Worm (Caenorhabditis elegans) whole organism, late embryonic: Measurements from ENCODE around the gene F08D12.15.

Experiments
- F13H6.1 ChIP-seq: sonication (generic microtip); optimal IDR thresholded peaks from 2 replicates; lab custom pipeline; 2016; ENCODE audit warnings: missing genetic modification characterization, missing compliant biosample characterization
- Y22D7AL.16 ChIP-seq: sonication (generic microtip); optimal IDR thresholded peaks from 2 replicates; lab custom pipeline; 2016; ENCODE audit warnings: missing genetic modification characterization, missing compliant biosample characterization
- ceh-14 ChIP-seq: sonication (generic microtip); optimal IDR thresholded peaks from 2 replicates; lab custom pipeline; 2016; ENCODE audit warnings: missing genotype, missing genetic modification characterization, missing compliant biosample characterization
- ceh-18 ChIP-seq: sonication (generic microtip); optimal IDR thresholded peaks from 2 replicates; lab custom pipeline; 2016; ENCODE audit warnings: missing genetic modification characterization, missing compliant biosample characterization
- ceh-22 ChIP-seq: sonication (generic microtip); optimal IDR thresholded peaks from 2 replicates; lab custom pipeline; 2017; ENCODE audit warnings: missing biosample characterization, missing genetic modification characterization
- ceh-31 ChIP-seq: sonication (generic microtip); optimal IDR thresholded peaks from 2 replicates; lab custom pipeline; 2016; ENCODE audit warnings: missing genetic modification characterization, missing compliant biosample characterization
- ceh-6 ChIP-seq: fragments of 200-800 bp; sonication (Bioruptor generic); optimal IDR thresholded peaks from 2 replicates; lab custom pipeline; 2018; ENCODE audit warnings: mild to moderate bottlenecking, missing genetic modification characterization, missing compliant biosample characterization
- dve-1 ChIP-seq: sonication (generic microtip); optimal IDR thresholded peaks from 2 replicates; lab custom pipeline; 2017; ENCODE audit warnings: antibody characterized with exemption, mild to moderate bottlenecking, missing genetic modification characterization, missing compliant biosample characterization
- fax-1 ChIP-seq: sonication (generic microtip); optimal IDR thresholded peaks from 2 replicates; lab custom pipeline; 2016; ENCODE audit warnings: missing genotype, missing genetic modification characterization, missing compliant biosample characterization
- gmeb-2 ChIP-seq: sonication (generic microtip); optimal IDR thresholded peaks from 2 replicates; lab custom pipeline; 2016; ENCODE audit warnings: missing genetic modification characterization, inconsistent platforms, missing compliant biosample characterization
- hlh-8 ChIP-seq: sonication (generic microtip); optimal IDR thresholded peaks from 2 replicates; lab custom pipeline; 2016; ENCODE audit warnings: missing genotype, missing genetic modification characterization, missing compliant biosample characterization
- lim-6 ChIP-seq: sonication (generic microtip); optimal IDR thresholded peaks from 2 replicates; lab custom pipeline; 2016; ENCODE audit warnings: missing genetic modification characterization, missing compliant biosample characterization
- mec-3 ChIP-seq: sonication (generic microtip); optimal IDR thresholded peaks from 2 replicates; lab custom pipeline; 2016; ENCODE audit warnings: borderline replicate concordance, missing genetic modification characterization, missing compliant biosample characterization
- nfya-1 ChIP-seq: sonication (generic microtip); optimal IDR thresholded peaks from 2 replicates; lab custom pipeline; 2017; ENCODE audit warnings: missing genetic modification characterization, mild to moderate bottlenecking, missing compliant biosample characterization, antibody characterized with exemption, moderate library complexity
- odd-2 ChIP-seq: sonication (generic microtip); optimal IDR thresholded peaks from 2 replicates; lab custom pipeline; 2017; ENCODE audit warnings: antibody characterized with exemption, mild to moderate bottlenecking, missing genetic modification characterization, missing compliant biosample characterization
- pha-2 ChIP-seq: sonication (generic microtip); optimal IDR thresholded peaks from 2 replicates; lab custom pipeline; 2017; ENCODE audit warnings: mild to moderate bottlenecking, missing genetic modification characterization, missing compliant biosample characterization
- pros-1 ChIP-seq: fragments of 150-350 bp; optimal IDR thresholded peaks from 2 replicates; lab custom pipeline; 2014; ENCODE audit warnings: missing biosample characterization, missing genetic modification reagents, missing genetic modification characterization
- rnt-1 ChIP-seq: sonication (generic microtip); optimal IDR thresholded peaks from 2 replicates; lab custom pipeline; 2016; ENCODE audit warnings: missing genetic modification characterization, missing compliant biosample characterization
- sdc-2 ChIP-seq: sonication (generic microtip); optimal IDR thresholded peaks from 2 replicates; lab custom pipeline; 2016; ENCODE audit warnings: missing genotype, missing genetic modification characterization, missing compliant biosample characterization
- tbx-2 ChIP-seq: sonication (generic microtip); optimal IDR thresholded peaks from 2 replicates; lab custom pipeline; 2016; ENCODE audit warnings: missing genetic modification characterization, missing compliant biosample characterization
- ztf-16 ChIP-seq: sonication (generic microtip); optimal IDR thresholded peaks from 2 replicates; lab custom pipeline; 2017; ENCODE audit warnings: missing genetic modification characterization, missing compliant biosample characterization

The F08D12.15 gene

ce11 chrII:2815444-2815843 lies 49.0 kb downstream of the F08D12.15 start, which contains the start of gene K12H6.2:
K12H6.2 (minus strand) TSS chrII:2815544.
- TF ChIP-seq ceh-18 (tag; lab: Kevin White, UChicago) (no peak), rnt-1 (no peak), lim-6 (no peak), fax-1 (tag; lab: Kevin White, UChicago) (no peak), dve-1 (tag; lab: Kevin White, UChicago) (no peak), ceh-22 (tag; lab: Kevin White, UChicago) (no peak), hlh-8 (tag; lab: Kevin White, UChicago) (no peak), Y22D7AL.16 (tag; lab: Kevin White, UChicago) (no peak), ceh-6 (GFP tag; lab: Kevin White, UChicago) (no peak), mec-3 (tag; lab: Kevin White, UChicago) (no peak), nfya-1 (tag; lab: Kevin White, UChicago) (no peak), pros-1 (tag; lab: Kevin White, UChicago) (no peak), F13H6.1 (tag; lab: Kevin White, UChicago) (no peak), gmeb-2 (tag; lab: Kevin White, UChicago) (no peak), sdc-2 (tag; lab: Kevin White, UChicago) (no peak), odd-2 (tag; lab: Kevin White, UChicago) (no peak), pha-2 (tag; lab: Kevin White, UChicago) (no peak), ceh-14 (tag; lab: Kevin White, UChicago) (no peak), ceh-31 (tag; lab: Kevin White, UChicago) (no peak)

ce11 chrII:2816676-2817075 lies 50.2 kb downstream of the F08D12.15 start, which contains the start of gene set-13:
set-13 (plus strand) TSS chrII:2816976.
- TF ChIP-seq tbx-2 (tag; lab: Kevin White, UChicago) (no peak), ztf-16 (tag; lab: Kevin White, UChicago) (no peak)
